Fruit fly (Drosophila melanogaster): ENCODE data around the gene hog.

dm6 chrX:14702058-14702457 is 16.7 kb downstream of the hog start, which contains the start of gene CG43088:
- no peak for TF ChIP-seq CG1621 (tag; optimal IDR thresholded peaks at IDR 0.05)
- TF ChIP-seq fd59A (GFP tag; optimal IDR thresholded peaks at IDR 0.05): no peak
- no peak for TF ChIP-seq Hr39 (GFP tag; optimal IDR thresholded peaks at IDR 0.05)

All from whole organism, prepupa.